Worm (Caenorhabditis elegans): ENCODE results near the gene sri-65.

DNA sequence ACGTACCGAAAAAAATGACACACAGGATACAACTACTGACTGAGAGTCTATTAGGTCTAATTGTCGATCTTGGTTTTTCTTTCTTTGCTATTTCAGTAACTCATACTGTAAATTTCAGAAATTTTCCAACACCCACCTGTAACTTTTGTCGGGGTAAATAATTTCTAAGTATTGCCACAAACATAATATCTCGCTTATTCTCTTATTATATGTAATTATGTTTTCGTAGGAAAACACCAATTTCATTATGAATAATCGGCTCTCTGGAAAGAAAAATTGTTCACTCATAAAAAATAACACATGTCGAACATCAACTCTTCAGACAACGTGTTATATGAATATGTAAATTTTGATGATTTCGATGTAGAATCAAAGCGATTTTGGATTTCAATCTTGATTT, 32.5 kb upstream of the sri-65 start, which contains the start of gene srw-48:
- TF ChIP-seq pha-4 (tag; optimal IDR thresholded peaks at IDR 0.05): no peak
- no peak for TF ChIP-seq pqm-1 (tag; optimal IDR thresholded peaks at IDR 0.05)
- TF ChIP-seq ztf-11 (tag; optimal IDR thresholded peaks at IDR 0.05): no peak
- no peak for TF ChIP-seq tbx-2 (tag; optimal IDR thresholded peaks at IDR 0.05)
- no peak for TF ChIP-seq nhr-77 (tag; optimal IDR thresholded peaks at IDR 0.05)
- TF ChIP-seq elt-2 (tag; optimal IDR thresholded peaks at IDR 0.05): no peak
- no peak for TF ChIP-seq snpc-4 (tag; optimal IDR thresholded peaks at IDR 0.05)
- TF ChIP-seq aly-2 (tag; optimal IDR thresholded peaks at IDR 0.05): no peak
- TF ChIP-seq elt-3 (tag; optimal IDR thresholded peaks at IDR 0.05): no peak
- TF ChIP-seq unc-39 (tag; optimal IDR thresholded peaks at IDR 0.05): no peak
- TF ChIP-seq nhr-28 (tag; optimal IDR thresholded peaks at IDR 0.05): no peak
- no peak for TF ChIP-seq mdl-1 (tag; optimal IDR thresholded peaks at IDR 0.05)

All from whole organism, L3 larva.